Fruit fly (Drosophila melanogaster): ENCODE data around the gene CG9040.

dm6 chr3L:13939151-13939499 lies 48.6 kb upstream of the CG9040 start, which contains the start of gene CG32137:
- TF ChIP-seq Lim3 (GFP tag; IDR thresholded peaks at IDR 0.05), result no peak
- no peak for TF ChIP-seq HmgZ (tag; optimal IDR thresholded peaks at IDR 0.05)
- no peak for TF ChIP-seq chn (GFP tag; optimal IDR thresholded peaks at IDR 0.05)
- no peak for TF ChIP-seq wor (GFP tag; IDR thresholded peaks at IDR 0.05)
- no peak for TF ChIP-seq Abd-B (GFP tag; optimal IDR thresholded peaks at IDR 0.05)
